Fruit fly (Drosophila melanogaster) S2 (cell line): ENCODE data around the gene Tsp66E.

Experiments used
- CG8478 ChIP-seq: fragments of >200 bp; optimal IDR thresholded peaks from 2 replicates; lab custom pipeline; 2018
- CTCF ChIP-seq, 2 experiments: fragments of >200 bp; optimal IDR thresholded peaks; 2 replicates each; lab custom pipeline; 2018

dm6 chr3L:8871017-8871416 lies 41.3 kb upstream of the Tsp66E start:
- TF ChIP-seq CTCF (optimal IDR thresholded peaks at IDR 0.05; lab: Kevin White, UChicago) = no peak
- TF ChIP-seq CG8478 (lab: Kevin White, UChicago) = no peak
